Fruit fly (Drosophila melanogaster) whole organism, embryonic: Measurements from ENCODE around the gene Ppox.

Source experiments
- Aef1 ChIP-seq: fragments of 200-800 bp; sonication (Bioruptor generic); IDR thresholded peaks from 3 replicates; pipeline ENCODE4 v1.3.6; 2022; ENCODE audit warnings: missing biosample characterization, missing genetic modification characterization
- BEAF-32 ChIP-seq: fragments of 200-800 bp; sonication (Bioruptor generic); optimal IDR thresholded peaks from 3 replicates; lab custom pipeline; 2017; ENCODE audit warnings: missing biosample characterization, missing genetic modification characterization, mild to moderate bottlenecking, moderate library complexity, missing genetic modification reagents
- Bdp1 ChIP-seq: fragments of 200-800 bp; sonication (Bioruptor generic); optimal IDR thresholded peaks from 3 replicates; lab custom pipeline; 2016; ENCODE audit warnings: missing biosample characterization, missing genetic modification characterization
- CG10209 ChIP-seq: fragments of 200-800 bp; sonication (Bioruptor generic); optimal IDR thresholded peaks from 3 replicates; lab custom pipeline; 2017; ENCODE audit warnings: missing biosample characterization, mild to moderate bottlenecking, missing genetic modification characterization, missing genetic modification reagents
- CG11085 ChIP-seq: fragments of 200-800 bp; sonication (Bioruptor generic); IDR thresholded peaks from 2 replicates; pipeline ENCODE4 v1.3.6; 2022; ENCODE audit warnings: missing biosample characterization, missing genetic modification characterization
- CG11093 ChIP-seq: fragments of 200-800 bp; sonication (Bioruptor generic); IDR thresholded peaks from 3 replicates; pipeline ENCODE4 v1.3.6; 2022; ENCODE audit warnings: missing biosample characterization, missing genetic modification characterization
- CG12104 ChIP-seq: fragments of 200-800 bp; sonication (Bioruptor generic); optimal IDR thresholded peaks from 3 replicates; lab custom pipeline; 2016; ENCODE audit warnings: missing biosample characterization, missing genetic modification characterization
- CG12155 ChIP-seq: fragments of 200-800 bp; sonication (Bioruptor generic); optimal IDR thresholded peaks from 3 replicates; lab custom pipeline; 2016; ENCODE audit warnings: missing biosample characterization, missing genetic modification characterization
- CG14014 ChIP-seq: fragments of 200-800 bp; sonication (Bioruptor generic); IDR thresholded peaks from 2 replicates; pipeline ENCODE4 v1.3.6; 2022; ENCODE audit warnings: missing biosample characterization, missing genetic modification characterization
- CG14441 ChIP-seq: fragments of 200-800 bp; sonication (Bioruptor generic); IDR thresholded peaks from 2 replicates; pipeline ENCODE4 v1.3.6; 2022; ENCODE audit warnings: missing biosample characterization, missing genetic modification characterization
- CG17359 ChIP-seq: fragments of 200-800 bp; sonication (Bioruptor generic); optimal IDR thresholded peaks from 3 replicates; lab custom pipeline; 2018; ENCODE audit warnings: missing biosample characterization, mild to moderate bottlenecking, missing genetic modification characterization, moderate library complexity
- CG1832 ChIP-seq: fragments of 200-800 bp; sonication (Bioruptor generic); optimal IDR thresholded peaks from 2 replicates; lab custom pipeline; 2017; ENCODE audit warnings: missing biosample characterization, mild to moderate bottlenecking, missing genetic modification characterization, inconsistent platforms
- CG2120 ChIP-seq: fragments of 200-800 bp; sonication (Bioruptor generic); optimal IDR thresholded peaks from 3 replicates; lab custom pipeline; 2016; ENCODE audit warnings: missing biosample characterization, missing genetic modification characterization
- CG2712 ChIP-seq: fragments of 200-800 bp; optimal IDR thresholded peaks from 3 replicates; lab custom pipeline; 2019; ENCODE audit warnings: missing biosample characterization, mild to moderate bottlenecking, missing genetic modification characterization, moderate library complexity
- CG3847 ChIP-seq: fragments of 200-800 bp; sonication (Bioruptor generic); IDR thresholded peaks from 2 replicates; pipeline ENCODE4 v1.3.6; 2022; ENCODE audit warnings: missing biosample characterization, missing genetic modification characterization
- CG7556 ChIP-seq: fragments of 200-800 bp; sonication (Bioruptor generic); optimal IDR thresholded peaks from 2 replicates; lab custom pipeline; 2017; ENCODE audit warnings: missing biosample characterization, mild to moderate bottlenecking, missing genetic modification characterization
- CG8089 ChIP-seq: fragments of 200-800 bp; sonication (Bioruptor generic); optimal IDR thresholded peaks from 3 replicates; lab custom pipeline; 2016; ENCODE audit warnings: missing biosample characterization, missing genetic modification characterization
- CG8290 ChIP-seq, 3 experiments: fragments of 200-800 bp; sonication (Bioruptor generic); optimal IDR thresholded peaks; 2 replicates each; lab custom pipeline; 2016 to 2019; ENCODE audit warnings: missing biosample characterization in 3 of 3, missing genetic modification characterization in 3 of 3, mild to moderate bottlenecking in 2 of 3, moderate library complexity in 1 of 3
- CG9797 ChIP-seq: fragments of 200-800 bp; sonication (Bioruptor generic); optimal IDR thresholded peaks from 3 replicates; lab custom pipeline; 2018; ENCODE audit warnings: missing biosample characterization, mild to moderate bottlenecking, missing genetic modification characterization
- D19A ChIP-seq: fragments of 200-800 bp; optimal IDR thresholded peaks from 3 replicates; lab custom pipeline; 2019; ENCODE audit warnings: missing biosample characterization, mild to moderate bottlenecking, missing genetic modification characterization, moderate library complexity
- Dip3 ChIP-seq: fragments of 200-800 bp; sonication (Bioruptor generic); optimal IDR thresholded peaks from 3 replicates; lab custom pipeline; 2016; ENCODE audit warnings: missing biosample characterization, missing genetic modification characterization
- Dll ChIP-seq: fragments of 200-800 bp; sonication (Bioruptor generic); IDR thresholded peaks from 4 replicates; pipeline ENCODE4 v1.3.6; 2022; ENCODE audit warnings: missing biosample characterization, missing genetic modification characterization; ENCODE audit not compliant: partially characterized antibody
- Gug ChIP-seq: fragments of 200-800 bp; sonication (Bioruptor generic); IDR thresholded peaks from 4 replicates; pipeline ENCODE4 v1.3.6; 2022; ENCODE audit warnings: missing biosample characterization, missing genetic modification characterization
- HLH4C ChIP-seq: fragments of 200-800 bp; sonication (Bioruptor generic); IDR thresholded peaks from 3 replicates; pipeline ENCODE4 v1.3.6; 2022; ENCODE audit warnings: missing biosample characterization, missing genetic modification characterization; ENCODE audit not compliant: partially characterized antibody
- Mad ChIP-seq: fragments of 200-800 bp; sonication (Bioruptor generic); optimal IDR thresholded peaks from 2 replicates; lab custom pipeline; 2016; ENCODE audit warnings: missing biosample characterization, missing genetic modification characterization
- PHDP ChIP-seq: fragments of 200-800 bp; sonication (Bioruptor generic); optimal IDR thresholded peaks from 3 replicates; lab custom pipeline; 2018; ENCODE audit warnings: missing biosample characterization, mild to moderate bottlenecking, missing genetic modification characterization, moderate library complexity
- Pdp1 ChIP-seq, 2 experiments: fragments of 200-800 bp; sonication (Bioruptor generic); optimal IDR thresholded peaks; 3 replicates each; lab custom pipeline; 2016; ENCODE audit warnings: missing biosample characterization in 2 of 2, missing genetic modification characterization in 2 of 2, mild to moderate bottlenecking in 1 of 2, moderate library complexity in 1 of 2
- Six4 ChIP-seq: fragments of 200-800 bp; sonication (Bioruptor generic); optimal IDR thresholded peaks from 2 replicates; lab custom pipeline; 2016; ENCODE audit warnings: missing biosample characterization, missing genetic modification characterization
- Stat92E ChIP-seq, 3 experiments: fragments of >200 bp in 2 of 3; fragments of 200-800 bp in 1 of 3; sonication (Bioruptor generic) in 1 of 3; optimal IDR thresholded peaks; 2 replicates each; lab custom pipeline; 2017 to 2019; ENCODE audit warnings: missing biosample characterization in 3 of 3, missing genetic modification characterization in 3 of 3, mild to moderate bottlenecking in 1 of 3, moderate library complexity in 1 of 3
- bcd ChIP-seq: fragments of 200-800 bp; sonication (Bioruptor generic); optimal IDR thresholded peaks from 2 replicates; lab custom pipeline; 2017; ENCODE audit warnings: missing biosample characterization, mild to moderate bottlenecking, missing genetic modification characterization
- bowl ChIP-seq: fragments of 200-800 bp; sonication (Bioruptor generic); IDR thresholded peaks from 2 replicates; pipeline ENCODE4 v1.3.6; 2022; ENCODE audit warnings: missing biosample characterization, missing genetic modification characterization
- caup ChIP-seq: fragments of 200-800 bp; sonication (Bioruptor generic); optimal IDR thresholded peaks from 3 replicates; lab custom pipeline; 2017; ENCODE audit warnings: missing biosample characterization, mild to moderate bottlenecking, missing genetic modification characterization, moderate library complexity; ENCODE audit not compliant: severe bottlenecking
- esg ChIP-seq: fragments of 200-800 bp; sonication (Bioruptor generic); conservative IDR thresholded peaks from 2 replicates; pipeline ENCODE4 v1.3.6; 2022; ENCODE audit warnings: missing biosample characterization, missing genetic modification characterization
- fd96Cb ChIP-seq: fragments of 200-800 bp; sonication (Bioruptor generic); optimal IDR thresholded peaks from 2 replicates; lab custom pipeline; 2018; ENCODE audit warnings: missing biosample characterization, mild to moderate bottlenecking, missing genetic modification characterization, moderate library complexity
- fu2 ChIP-seq: fragments of 200-800 bp; sonication (Bioruptor generic); optimal IDR thresholded peaks from 2 replicates; lab custom pipeline; 2016; ENCODE audit warnings: missing biosample characterization, missing genetic modification characterization
- gsb ChIP-seq: fragments of 200-800 bp; sonication (Bioruptor generic); IDR thresholded peaks from 2 replicates; pipeline ENCODE4 v1.3.6; 2022; ENCODE audit warnings: missing biosample characterization, missing genetic modification characterization
- her ChIP-seq: fragments of 200-800 bp; sonication (Bioruptor generic); optimal IDR thresholded peaks from 2 replicates; lab custom pipeline; 2016; ENCODE audit warnings: missing biosample characterization, missing genetic modification characterization
- ind ChIP-seq: fragments of 200-800 bp; sonication (Bioruptor generic); optimal IDR thresholded peaks from 3 replicates; lab custom pipeline; 2016; ENCODE audit warnings: missing biosample characterization, missing genetic modification characterization
- insv ChIP-seq, 2 experiments: fragments of 200-800 bp; sonication (Bioruptor generic); optimal IDR thresholded peaks; 3 replicates each; lab custom pipeline; 2016 to 2018; ENCODE audit warnings: missing biosample characterization in 2 of 2, missing genetic modification characterization in 2 of 2
- lilli ChIP-seq: fragments of 200-800 bp; sonication (Bioruptor generic); optimal IDR thresholded peaks from 3 replicates; lab custom pipeline; 2016; ENCODE audit warnings: missing biosample characterization, missing genetic modification characterization
- mam ChIP-seq: fragments of 200-800 bp; sonication (Bioruptor generic); optimal IDR thresholded peaks from 3 replicates; lab custom pipeline; 2016; ENCODE audit warnings: missing biosample characterization, missing genetic modification characterization
- nmo ChIP-seq: fragments of 200-800 bp; sonication (Bioruptor generic); optimal IDR thresholded peaks from 2 replicates; lab custom pipeline; 2018; ENCODE audit warnings: missing biosample characterization, mild to moderate bottlenecking, missing genetic modification characterization, moderate library complexity
- peb ChIP-seq: fragments of 200-800 bp; sonication (Bioruptor generic); IDR thresholded peaks from 2 replicates; pipeline ENCODE4 v1.3.6; 2022; ENCODE audit warnings: missing biosample characterization, missing genetic modification characterization
- scrt ChIP-seq: fragments of 200-800 bp; sonication (Bioruptor generic); optimal IDR thresholded peaks from 2 replicates; lab custom pipeline; 2018; ENCODE audit warnings: missing biosample characterization, mild to moderate bottlenecking, missing genetic modification characterization, moderate library complexity
- seq ChIP-seq: fragments of 200-800 bp; sonication (Bioruptor generic); IDR thresholded peaks from 2 replicates; pipeline ENCODE4 v1.3.6; 2022; ENCODE audit warnings: missing biosample characterization, missing genetic modification characterization
- slou ChIP-seq: fragments of 200-800 bp; sonication (Bioruptor generic); optimal IDR thresholded peaks from 3 replicates; lab custom pipeline; 2016; ENCODE audit warnings: missing biosample characterization, missing genetic modification characterization
- stc ChIP-seq: fragments of 200-800 bp; sonication (Bioruptor generic); IDR thresholded peaks from 2 replicates; pipeline ENCODE4 v1.3.6; 2022; ENCODE audit warnings: missing biosample characterization, missing genetic modification characterization
- tin ChIP-seq: fragments of 200-800 bp; sonication (Bioruptor generic); optimal IDR thresholded peaks from 3 replicates; lab custom pipeline; 2016; ENCODE audit warnings: missing biosample characterization, missing genetic modification characterization
- unpg ChIP-seq: fragments of 200-800 bp; sonication (Bioruptor generic); optimal IDR thresholded peaks from 3 replicates; lab custom pipeline; 2018; ENCODE audit warnings: missing biosample characterization, mild to moderate bottlenecking, missing genetic modification characterization, moderate library complexity

Gene Ppox

dm6 chr3R:24626003-24626486, 35.6 kb downstream of the Ppox start (continued):
- no peak for TF ChIP-seq scrt (GFP tag; lab: Kevin White, UChicago)
- peak; percentile 3 for TF ChIP-seq Bdp1
- peak in 1 of 2 experiments; percentile 32 for TF ChIP-seq Pdp1 (GFP tag; optimal IDR thresholded peaks at IDR 0.05; lab: Kevin White, UChicago)
- peak; percentile 18 for TF ChIP-seq bcd
- TF ChIP-seq peb (GFP tag; lab: Robert Waterston, UW): no peak
- no peak for TF ChIP-seq CG8290 (GFP tag; optimal IDR thresholded peaks at IDR 0.05; lab: Kevin White, UChicago)
- peak in 1 of 2 experiments; percentile 14 for TF ChIP-seq CG8290 (tag; optimal IDR thresholded peaks at IDR 0.05; lab: Kevin White, UChicago)
- peak; percentile 15 for TF ChIP-seq tin
- TF ChIP-seq Stat92E (GFP tag; optimal IDR thresholded peaks at IDR 0.05; lab: Kevin White, UChicago): no peak
- peak; percentile 50 for TF ChIP-seq CG17359 (tag; lab: Kevin White, UChicago)
- TF ChIP-seq mam (GFP tag; lab: Kevin White, UChicago): peak; percentile 23
- TF ChIP-seq stc (GFP tag; lab: Robert Waterston, UW): peak; percentile 39; the same call in 1 of the 2 replicates
- TF ChIP-seq esg (GFP tag; lab: Robert Waterston, UW): peak; percentile 23; the same call in 1 of the 2 replicates
- TF ChIP-seq Dll (GFP tag; lab: Robert Waterston, UW): no peak
- peak; percentile 95 for TF ChIP-seq D19A (tag; lab: Kevin White, UChicago)
- no peak for TF ChIP-seq CG11085 (GFP tag; lab: Robert Waterston, UW)
- TF ChIP-seq CG2712 (tag; lab: Kevin White, UChicago): peak; percentile 21
- TF ChIP-seq seq: peak; percentile 52; the same call in 1 of the 2 replicates
- TF ChIP-seq her (GFP tag; lab: Kevin White, UChicago): peak; percentile 9
- peak; percentile 18 for TF ChIP-seq CG10209 (GFP tag; lab: Kevin White, UChicago)
- TF ChIP-seq CG14014 (GFP tag; lab: Robert Waterston, UW): peak; percentile 53; the same call in 1 of the 2 replicates
- peak; percentile 26 for TF ChIP-seq fd96Cb (tag; lab: Kevin White, UChicago)
- peak; percentile 40 for TF ChIP-seq ind (GFP tag; lab: Kevin White, UChicago)
- TF ChIP-seq CG8089 (GFP tag; lab: Kevin White, UChicago): peak; percentile 14
- peak; percentile 37 for TF ChIP-seq unpg (GFP tag; lab: Kevin White, UChicago)
- peak; percentile 4 for TF ChIP-seq Dip3
- peak; percentile 0 for TF ChIP-seq caup (GFP tag; lab: Kevin White, UChicago)
- TF ChIP-seq CG12155 (GFP tag; lab: Kevin White, UChicago): no peak
- TF ChIP-seq fu2: no peak
- TF ChIP-seq bowl (GFP tag; lab: Robert Waterston, UW): 0 out of 2 replicates have a peak, but pooled peaks have one; percentile 19
- peak; percentile 2 for TF ChIP-seq CG7556 (GFP tag; lab: Kevin White, UChicago)
- no peak for TF ChIP-seq insv (GFP tag; optimal IDR thresholded peaks at IDR 0.05; lab: Kevin White, UChicago)
- TF ChIP-seq PHDP (tag; lab: Kevin White, UChicago): no peak
- no peak for TF ChIP-seq Mad (GFP tag; lab: Kevin White, UChicago)
- no peak for TF ChIP-seq Gug (GFP tag; lab: Robert Waterston, UW)
- TF ChIP-seq CG3847: peak; percentile 26; the same call in 1 of the 2 replicates
- TF ChIP-seq CG1832 (GFP tag; lab: Kevin White, UChicago): no peak
- no peak for TF ChIP-seq BEAF-32 (GFP tag; lab: Kevin White, UChicago)
- peak; percentile 26; the same call in 1 of the 3 replicates for TF ChIP-seq Aef1 (GFP tag; lab: Robert Waterston, UW)
- no peak for TF ChIP-seq CG9797
- 0 out of 2 replicates have a peak, but pooled peaks have one; percentile 49 for TF ChIP-seq gsb (GFP tag; lab: Robert Waterston, UW)
- TF ChIP-seq CG14441 (GFP tag; lab: Robert Waterston, UW): peak; percentile 59
- no peak for TF ChIP-seq slou (GFP tag; lab: Kevin White, UChicago)
- TF ChIP-seq HLH4C: no peak
- peak; percentile 25 for TF ChIP-seq nmo (GFP tag; lab: Kevin White, UChicago)
- 0 out of 3 replicates have a peak, but pooled peaks have one; percentile 14 for TF ChIP-seq CG11093 (GFP tag; lab: Robert Waterston, UW)
- TF ChIP-seq CG2120: peak; percentile 39
- TF ChIP-seq Six4 (GFP tag; lab: Kevin White, UChicago): peak; percentile 6
- TF ChIP-seq lilli (GFP tag; lab: Kevin White, UChicago): peak; percentile 18
- peak; percentile 22 for TF ChIP-seq CG12104
